Worm (Caenorhabditis elegans): Measurements from ENCODE around the gene F59A6.10.
A peak's percentile ranks its signal among the peaks of the same experiment; 100 is the strongest.

ce11 chrII:5049865-5050342, 46.1 kb downstream of the F59A6.10 start, which contains the start of gene F33G12.6:
- no peak for TF ChIP-seq mdl-1 (tag; optimal IDR thresholded peaks at IDR 0.05)
- TF ChIP-seq pqm-1 (tag; optimal IDR thresholded peaks at IDR 0.05), result no peak
- no peak for TF ChIP-seq egl-27 (tag; optimal IDR thresholded peaks at IDR 0.05)
- no peak for TF ChIP-seq fos-1 (tag; optimal IDR thresholded peaks at IDR 0.05)
- TF ChIP-seq unc-62 (GFP tag; optimal IDR thresholded peaks at IDR 0.05 in 1 of 2), result peak in 1 of 2 experiments; percentile 66
- no peak for TF ChIP-seq unc-62 (tag; optimal IDR thresholded peaks at IDR 0.05)
